Worm (Caenorhabditis elegans) whole organism, L4 larva: ENCODE results near the gene F14D2.5.

Experiments
- F49E8.2 ChIP-seq: sonication (generic microtip); optimal IDR thresholded peaks from 2 replicates; lab custom pipeline; 2016; ENCODE audit warnings: missing compliant biosample characterization, mild to moderate bottlenecking, missing genetic modification characterization, borderline replicate concordance
- T26A8.4 ChIP-seq: fragments of 200-800 bp; sonication (Bioruptor generic); IDR thresholded peaks from 2 replicates; pipeline ENCODE4 v1.3.6; 2022; ENCODE audit warnings: missing genetic modification characterization, missing compliant biosample characterization
- ceh-20 ChIP-seq: fragments of 200-800 bp; sonication (Bioruptor generic); IDR thresholded peaks from 2 replicates; pipeline ENCODE4 v1.3.6; 2022; ENCODE audit warnings: missing genetic modification reagents, missing genetic modification characterization, missing compliant biosample characterization
- ceh-82 ChIP-seq: sonication (generic microtip); optimal IDR thresholded peaks from 2 replicates; lab custom pipeline; 2017; ENCODE audit warnings: missing biosample characterization, missing genetic modification characterization
- fos-1 ChIP-seq: fragments of 150-350 bp; optimal IDR thresholded peaks from 2 replicates; lab custom pipeline; 2014; ENCODE audit warnings: missing biosample characterization, missing genetic modification characterization
- hlh-11 ChIP-seq: fragments of 200-800 bp; sonication (Bioruptor generic); optimal IDR thresholded peaks from 2 replicates; lab custom pipeline; 2018; ENCODE audit warnings: mild to moderate bottlenecking, missing genetic modification characterization, missing compliant biosample characterization
- hmg-1.1 ChIP-seq: fragments of 200-800 bp; sonication (Bioruptor generic); IDR thresholded peaks from 2 replicates; pipeline ENCODE4 v1.3.6; 2022; ENCODE audit warnings: missing genetic modification reagents, missing genetic modification characterization, missing compliant biosample characterization
- lin-13 ChIP-seq: fragments of 150-350 bp; optimal IDR thresholded peaks from 2 replicates; lab custom pipeline; 2014; ENCODE audit warnings: missing biosample characterization, missing genetic modification reagents, missing genetic modification characterization
- lir-3 ChIP-seq: sonication (generic microtip); optimal IDR thresholded peaks from 2 replicates; lab custom pipeline; 2016; ENCODE audit warnings: mild to moderate bottlenecking, missing genetic modification characterization, missing compliant biosample characterization
- nhr-237 ChIP-seq: sonication (generic microtip); optimal IDR thresholded peaks from 2 replicates; lab custom pipeline; 2017; ENCODE audit warnings: missing biosample characterization, missing genetic modification characterization
- pqm-1 ChIP-seq: sonication (generic microtip); optimal IDR thresholded peaks from 2 replicates; lab custom pipeline; 2017; ENCODE audit warnings: missing biosample characterization, missing genetic modification characterization
- snpc-4 ChIP-seq: fragments of 150-350 bp; optimal IDR thresholded peaks from 2 replicates; lab custom pipeline; 2014; ENCODE audit warnings: missing biosample characterization, missing genetic modification characterization
- unc-130 ChIP-seq: sonication (generic microtip); optimal IDR thresholded peaks from 2 replicates; lab custom pipeline; 2016; ENCODE audit warnings: missing genetic modification reagents, missing genetic modification characterization, missing compliant biosample characterization

ce11 chrII:3376789-3377188 is 36.4 kb downstream of the F14D2.5 start, which contains the start of gene bath-9:
- no peak for TF ChIP-seq lir-3 (tag; lab: Kevin White, UChicago)
- TF ChIP-seq fos-1 (tag; lab: Kevin White, UChicago): no peak
- no peak for TF ChIP-seq lin-13 (GFP tag; lab: Kevin White, UChicago)
- TF ChIP-seq ceh-20: no peak
- no peak for TF ChIP-seq nhr-237 (tag; lab: Kevin White, UChicago)
- TF ChIP-seq F49E8.2 (tag; lab: Kevin White, UChicago): no peak
- no peak for TF ChIP-seq pqm-1 (tag; lab: Kevin White, UChicago)
- no peak for TF ChIP-seq T26A8.4 (GFP tag; lab: Robert Waterston, UW)
- TF ChIP-seq hmg-1.1 (GFP tag; lab: Robert Waterston, UW): no peak
- TF ChIP-seq snpc-4 (tag; lab: Kevin White, UChicago): no peak
- TF ChIP-seq hlh-11: no peak
- no peak for TF ChIP-seq ceh-82 (tag; lab: Kevin White, UChicago)
- no peak for TF ChIP-seq unc-130 (GFP tag; lab: Kevin White, UChicago)
